Fruit fly (Drosophila melanogaster): ENCODE results near the gene CG1632.

The CG1632 gene

DNA sequence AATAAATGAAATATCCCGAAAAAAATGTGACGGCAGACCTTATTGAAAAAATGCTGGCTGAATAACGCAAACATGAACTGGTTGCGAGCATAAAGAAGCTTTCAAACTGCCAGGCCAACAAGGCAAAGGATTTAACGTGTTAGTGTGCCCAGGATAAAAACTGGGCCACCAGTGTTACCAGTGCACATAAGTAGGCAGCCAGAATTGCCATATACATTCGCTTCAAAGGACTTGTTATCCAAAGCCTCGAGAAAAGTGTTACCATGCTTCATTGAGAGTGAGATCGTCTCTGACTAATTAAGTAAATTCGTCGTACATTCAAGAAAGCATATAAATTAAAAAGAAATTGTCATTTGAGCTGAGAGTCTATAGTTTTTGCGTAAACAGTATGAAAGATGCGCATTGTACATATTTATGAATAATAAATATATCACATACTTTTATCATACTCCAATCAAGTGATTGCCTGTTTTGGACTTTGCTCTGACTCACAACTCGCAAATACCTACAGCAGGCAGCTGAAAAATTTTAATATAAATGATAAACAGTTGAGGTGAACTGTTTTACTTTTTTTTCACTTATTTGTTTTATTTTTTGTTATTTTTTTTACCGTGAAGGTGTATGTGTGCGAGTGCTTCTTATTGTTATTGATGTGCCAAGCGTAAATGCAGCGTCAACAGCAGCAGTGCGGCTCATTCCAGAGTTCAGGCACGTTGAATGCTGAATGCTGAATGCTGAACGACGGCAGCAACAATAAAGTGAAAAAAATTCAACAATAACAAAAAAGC lies 21.0 kb upstream of the CG1632 start (continued):
- TF ChIP-seq spab (GFP tag; optimal IDR thresholded peaks at IDR 0.05) (no peak), CG8319 (GFP tag; optimal IDR thresholded peaks at IDR 0.05) (no peak), CG8119 (GFP tag; IDR thresholded peaks at IDR 0.05) (0 out of 3 replicates have a peak, but pooled peaks have one; percentile 22), Eip93F (GFP tag; optimal IDR thresholded peaks at IDR 0.05) (peak; percentile 51), vri (GFP tag; optimal IDR thresholded peaks at IDR 0.05) (peak; percentile 51), CG10631 (GFP tag; optimal IDR thresholded peaks at IDR 0.05) (no peak), dsx (GFP tag; optimal IDR thresholded peaks at IDR 0.05; ENCODE audit: poor library complexity, severe bottlenecking) (no peak), CG6854 (GFP tag; optimal IDR thresholded peaks at IDR 0.05) (peak; percentile 10), Gug (GFP tag; IDR thresholded peaks at IDR 0.05) (no peak), Ets21C (GFP tag; optimal IDR thresholded peaks at IDR 0.05) (no peak), Eip75B (GFP tag; optimal IDR thresholded peaks at IDR 0.05) (no peak), cyc (GFP tag; optimal IDR thresholded peaks at IDR 0.05) (no peak), Lpt (GFP tag; optimal IDR thresholded peaks at IDR 0.05) (no peak), CG3032 (tag; optimal IDR thresholded peaks at IDR 0.05) (peak; percentile 29), CG34406 (GFP tag; optimal IDR thresholded peaks at IDR 0.05) (peak; percentile 52), CG9139 (GFP tag; optimal IDR thresholded peaks at IDR 0.05) (peak; percentile 54), CG16779 (tag; optimal IDR thresholded peaks at IDR 0.05) (no peak), CG11902 (GFP tag; optimal IDR thresholded peaks at IDR 0.05) (no peak), CG6163 (GFP tag; IDR thresholded peaks at IDR 0.05) (peak; percentile 60; the same call in 2 of the 3 replicates), CG15336 (GFP tag; IDR thresholded peaks at IDR 0.05) (no peak), Hr38 (GFP tag; optimal IDR thresholded peaks at IDR 0.05) (no peak), net (GFP tag; optimal IDR thresholded peaks at IDR 0.05) (no peak), salr (GFP tag; optimal IDR thresholded peaks at IDR 0.05) (no peak), Smox (GFP tag; optimal IDR thresholded peaks at IDR 0.05) (peak; percentile 14), CG6808 (GFP tag; optimal IDR thresholded peaks at IDR 0.05) (peak; percentile 34), CG31627 (GFP tag; optimal IDR thresholded peaks at IDR 0.05) (no peak), achi (GFP tag; optimal IDR thresholded peaks at IDR 0.05) (no peak)

DNA sequence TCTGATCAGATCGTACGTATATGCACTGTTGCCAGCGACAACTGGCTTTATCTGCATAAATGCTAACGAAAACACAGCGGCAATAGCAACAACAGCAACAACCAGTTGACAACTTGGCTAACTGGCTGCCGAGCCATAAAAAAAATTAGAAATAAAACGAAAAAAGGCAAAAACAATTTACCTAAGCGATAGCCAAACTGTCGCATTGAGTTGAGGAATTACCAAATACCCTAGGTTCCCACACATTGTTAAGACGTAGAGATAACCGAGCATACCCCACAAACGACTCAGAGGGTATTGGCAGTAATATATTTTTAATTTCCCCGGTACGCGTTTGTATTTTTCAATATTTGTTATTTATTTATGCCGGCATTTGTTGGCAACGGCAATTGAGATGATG lies 19.3 kb upstream of the CG1632 start:
- TF ChIP-seq CG1621 (tag; optimal IDR thresholded peaks at IDR 0.05) (no peak), net (GFP tag; optimal IDR thresholded peaks at IDR 0.05) (peak; percentile 14), fd85E (GFP tag; optimal IDR thresholded peaks at IDR 0.05) (no peak), svp (GFP tag) (no peak), salr (GFP tag; optimal IDR thresholded peaks at IDR 0.05) (no peak), Hr39 (GFP tag; optimal IDR thresholded peaks at IDR 0.05) (no peak), vri (GFP tag; optimal IDR thresholded peaks at IDR 0.05) (peak; percentile 69), Sox102F (GFP tag; optimal IDR thresholded peaks at IDR 0.05) (no peak), fd59A (GFP tag; optimal IDR thresholded peaks at IDR 0.05) (no peak), Ets96B (tag; optimal IDR thresholded peaks at IDR 0.05) (no peak), dac (GFP tag; optimal IDR thresholded peaks at IDR 0.05) (no peak), CG7368 (GFP tag; optimal IDR thresholded peaks at IDR 0.05) (no peak), Lpt (GFP tag; optimal IDR thresholded peaks at IDR 0.05) (no peak), Sox15 (GFP tag; optimal IDR thresholded peaks at IDR 0.05) (no peak), CG16779 (tag; optimal IDR thresholded peaks at IDR 0.05) (no peak), CG9139 (GFP tag; optimal IDR thresholded peaks at IDR 0.05) (no peak), CG6276 (GFP tag; optimal IDR thresholded peaks at IDR 0.05) (no peak), Eip93F (GFP tag; optimal IDR thresholded peaks at IDR 0.05) (no peak), esn (GFP tag; optimal IDR thresholded peaks at IDR 0.05) (no peak), CG3032 (tag; optimal IDR thresholded peaks at IDR 0.05) (no peak), eg (GFP tag; IDR thresholded peaks at IDR 0.05) (peak; percentile 60), Eip78C (GFP tag) (peak; percentile 60), CG34406 (GFP tag; optimal IDR thresholded peaks at IDR 0.05) (no peak), CG10631 (GFP tag; optimal IDR thresholded peaks at IDR 0.05) (no peak), lz (GFP tag; optimal IDR thresholded peaks at IDR 0.05) (no peak), CG10669 (GFP tag; optimal IDR thresholded peaks at IDR 0.05) (no peak), Met (GFP tag; optimal IDR thresholded peaks at IDR 0.05) (no peak), CG11294 (GFP tag; IDR thresholded peaks at IDR 0.05) (no peak), Smox (GFP tag; optimal IDR thresholded peaks at IDR 0.05) (no peak), OdsH (GFP tag; optimal IDR thresholded peaks at IDR 0.05) (no peak), CG6854 (GFP tag; optimal IDR thresholded peaks at IDR 0.05) (no peak), fkh (GFP tag; optimal IDR thresholded peaks at IDR 0.05) (peak; percentile 78), Hr38 (GFP tag; optimal IDR thresholded peaks at IDR 0.05) (no peak), spab (GFP tag; optimal IDR thresholded peaks at IDR 0.05) (no peak), CG6163 (GFP tag; IDR thresholded peaks at IDR 0.05) (0 out of 3 replicates have a peak, but pooled peaks have one; percentile 6), pdm3 (GFP tag; optimal IDR thresholded peaks at IDR 0.05) (peak; percentile 27)

Data from whole organism, prepupa.